Worm (Caenorhabditis elegans) whole organism, L3 larva: ENCODE measurements around the gene T24F1.4.

ENCODE experiments used
- fkh-10 ChIP-seq: sonication (generic microtip); optimal IDR thresholded peaks from 2 replicates; lab custom pipeline; 2017; ENCODE audit warnings: missing biosample characterization, missing genetic modification reagents, missing genetic modification characterization
- jun-1 ChIP-seq: fragments of 150-350 bp; optimal IDR thresholded peaks from 2 replicates; lab custom pipeline; 2014; ENCODE audit warnings: missing biosample characterization, missing genetic modification reagents, missing genetic modification characterization
- lin-15B ChIP-seq: fragments of 150-350 bp; optimal IDR thresholded peaks from 2 replicates; lab custom pipeline; 2014; ENCODE audit warnings: missing biosample characterization, missing genetic modification characterization
- mdl-1 ChIP-seq: fragments of 150-350 bp; optimal IDR thresholded peaks from 2 replicates; lab custom pipeline; 2014; ENCODE audit warnings: missing biosample characterization, missing genetic modification characterization
- snpc-4 ChIP-seq: fragments of 150-350 bp; optimal IDR thresholded peaks from 2 replicates; lab custom pipeline; 2014; ENCODE audit warnings: missing biosample characterization, missing genetic modification characterization

- TF ChIP-seq lin-15B: no peak
- TF ChIP-seq jun-1: no peak
- no peak for TF ChIP-seq snpc-4 (tag; lab: Kevin White, UChicago)
- no peak for TF ChIP-seq mdl-1 (tag; lab: Kevin White, UChicago)
- TF ChIP-seq fkh-10 (GFP tag; lab: Kevin White, UChicago): no peak
These were observed 37.2 kb downstream of the T24F1.4 start for ce11 chrII:11276879-11277278.
